Worm (Caenorhabditis elegans) whole organism, L2 larva: ENCODE results near the gene Y2H9A.6.

Experiments
- lin-39 ChIP-seq: fragments of 150-350 bp; optimal IDR thresholded peaks from 2 replicates; lab custom pipeline; 2014; ENCODE audit warnings: missing biosample characterization, missing genetic modification reagents, missing genetic modification characterization
- unc-55 ChIP-seq: fragments of 150-350 bp; sonication (generic microtip); optimal IDR thresholded peaks from 3 replicates; lab custom pipeline; 2014; ENCODE audit warnings: missing biosample characterization, missing genetic modification reagents, missing genetic modification characterization
- unc-62 ChIP-seq: fragments of 150-350 bp; optimal IDR thresholded peaks from 2 replicates; lab custom pipeline; 2014; ENCODE audit warnings: missing biosample characterization, missing genetic modification reagents, missing genetic modification characterization

- TF ChIP-seq unc-62 (GFP tag; lab: Kevin White, UChicago) (no peak), unc-55 (GFP tag; lab: Kevin White, UChicago) (no peak), lin-39 (no peak)
Measured at ce11 chrV:13455448-13455847, 11.8 kb downstream of the Y2H9A.6 start, which contains the start of gene lurp-3.
